Fruit fly (Drosophila melanogaster): ENCODE results near the gene chico.

- TF ChIP-seq Snoo (tag; optimal IDR thresholded peaks at IDR 0.05) = no peak
- TF ChIP-seq CG9948 (tag; optimal IDR thresholded peaks at IDR 0.05) = no peak
- TF ChIP-seq D1 (tag; optimal IDR thresholded peaks at IDR 0.05) = no peak
- no peak for TF ChIP-seq CG15710 (tag; optimal IDR thresholded peaks at IDR 0.05)
- TF ChIP-seq fd96Ca (GFP tag; IDR thresholded peaks at IDR 0.05) = no peak
- no peak for TF ChIP-seq Pif1A (GFP tag; optimal IDR thresholded peaks at IDR 0.05)
- no peak for TF ChIP-seq EcR (GFP tag; optimal IDR thresholded peaks at IDR 0.05)
- no peak for TF ChIP-seq gl (tag; optimal IDR thresholded peaks at IDR 0.05)
- no peak for TF ChIP-seq CG10348 (GFP tag; IDR thresholded peaks at IDR 0.05)
- no peak; the same call in 2 of the 3 replicates for TF ChIP-seq CG4496 (GFP tag; IDR thresholded peaks at IDR 0.05)
Observed at dm6 chr2L:10259960-10260749, 13.3 kb upstream of the chico start.

All from whole organism, pupa.